Fruit fly (Drosophila melanogaster): ENCODE results near the gene CG31131.
"Not testable (repeated sequence)": the region's sequence is repeated elsewhere in the genome, so short reads cannot be mapped to it uniquely, and the experiment has no call there.

The CG31131 gene

dm6 chr3R:27963119-27963518, at the start of gene CG31131, which contains the start of gene CG4849:
CG31131 (minus strand) TSS chr3R:27963219.
CG4849 (plus strand) TSS chr3R:27963415.
- not testable (repeated sequence) for TF ChIP-seq noc (tag; optimal IDR thresholded peaks at IDR 0.05)

- no peak for TF ChIP-seq noc (tag; optimal IDR thresholded peaks at IDR 0.05)
Measured at dm6 chr3R:28004034-28004433, 41.0 kb upstream of the CG31131 start.

dm6 chr3R:27990651-27991050, 27.6 kb upstream of the CG31131 start, which contains the start of gene CG4815:
CG4815 (minus strand) TSS chr3R:27990751.
- no peak for TF ChIP-seq noc (tag; optimal IDR thresholded peaks at IDR 0.05)

dm6 chr3R:27988647-27989430, 25.8 kb upstream of the CG31131 start:
- peak; percentile 13 for TF ChIP-seq noc (tag; optimal IDR thresholded peaks at IDR 0.05)

dm6 chr3R:27988189-27988588, 25.2 kb upstream of the CG31131 start, which contains the start of gene betaTub97EF:
betaTub97EF (minus strand) TSS chr3R:27988384.
- no peak for TF ChIP-seq noc (tag; optimal IDR thresholded peaks at IDR 0.05)

dm6 chr3R:27987772-27988171, 24.8 kb upstream of the CG31131 start:
- no peak for TF ChIP-seq noc (tag; optimal IDR thresholded peaks at IDR 0.05)

- peak; percentile 84 for TF ChIP-seq noc (tag; optimal IDR thresholded peaks at IDR 0.05)
Measured at dm6 chr3R:27987329-27987728, 24.3 kb upstream of the CG31131 start.

- TF ChIP-seq noc (tag; optimal IDR thresholded peaks at IDR 0.05) = no peak
Measured at dm6 chr3R:27986794-27987193, 23.8 kb upstream of the CG31131 start.

- not testable (repeated sequence) for TF ChIP-seq noc (tag; optimal IDR thresholded peaks at IDR 0.05)
Measured at dm6 chr3R:27960473-27960872, 2.5 kb downstream of the CG31131 start, which contains the start of gene CG31253. CG31253 (minus strand) TSS chr3R:27960573.

dm6 chr3R:27959145-27959544, 3.9 kb downstream of the CG31131 start, which contains the start of the genes CG42487 and CG4884:
CG42487 (minus strand) TSS chr3R:27959245.
CG4884 (minus strand) TSS chr3R:27959245.
- not testable (repeated sequence) for TF ChIP-seq noc (tag; optimal IDR thresholded peaks at IDR 0.05)

- TF ChIP-seq noc (tag; optimal IDR thresholded peaks at IDR 0.05) = no peak
Measured at dm6 chr3R:27957967-27958366, 5.1 kb downstream of the CG31131 start.

dm6 chr3R:27954533-27954932, 8.5 kb downstream of the CG31131 start, which contains the start of gene Nep7:
Nep7 (plus strand) TSS chr3R:27954917.
- peak; percentile 77 for TF ChIP-seq noc (tag; optimal IDR thresholded peaks at IDR 0.05)

- TF ChIP-seq noc (tag; optimal IDR thresholded peaks at IDR 0.05) = no peak
Measured at dm6 chr3R:27953890-27954289, 9.1 kb downstream of the CG31131 start, which contains the start of gene CG4951. CG4951 (minus strand) TSS chr3R:27954112.

- peak; percentile 41 for TF ChIP-seq noc (tag; optimal IDR thresholded peaks at IDR 0.05)
Measured at dm6 chr3R:27948421-27948906, 14.6 kb downstream of the CG31131 start, which contains the start of gene Gp93. Gp93 (plus strand) TSS chr3R:27948711.

- no peak for TF ChIP-seq noc (tag; optimal IDR thresholded peaks at IDR 0.05)
Measured at dm6 chr3R:27947682-27948245, 15.3 kb downstream of the CG31131 start, which contains the start of gene mfrn. mfrn (minus strand) TSS chr3R:27948021.

- no peak for TF ChIP-seq noc (tag; optimal IDR thresholded peaks at IDR 0.05)
Measured at dm6 chr3R:27946555-27947204, 16.3 kb downstream of the CG31131 start.

Data from whole organism, larva.